Worm (Caenorhabditis elegans): Measurements from ENCODE around the gene cest-4.

ce11 chrIV:6832194-6832593 lies 30.1 kb upstream of the cest-4 start:
- TF ChIP-seq ama-1 (optimal IDR thresholded peaks at IDR 0.05) (no peak), hnd-1 (tag; optimal IDR thresholded peaks at IDR 0.05) (no peak), tbx-11 (GFP tag; IDR thresholded peaks at IDR 0.05) (no peak), ceh-13 (GFP tag; optimal IDR thresholded peaks at IDR 0.05) (no peak), pes-1 (GFP tag; IDR thresholded peaks at IDR 0.05) (no peak), F13C5.2 (tag; optimal IDR thresholded peaks at IDR 0.05) (no peak), sea-1 (GFP tag; conservative IDR thresholded peaks at IDR 0.05) (no peak), aly-1 (tag; optimal IDR thresholded peaks at IDR 0.05) (no peak), tbx-37 (GFP tag; conservative IDR thresholded peaks at IDR 0.05) (no peak), flt-1 (GFP tag; IDR thresholded peaks at IDR 0.05) (no peak), ets-7 (tag; optimal IDR thresholded peaks at IDR 0.05) (no peak), scrt-1 (GFP tag; IDR thresholded peaks at IDR 0.05) (no peak), hmg-4 (GFP tag; optimal IDR thresholded peaks at IDR 0.05) (no peak)
